Fruit fly (Drosophila melanogaster): Measurements from ENCODE around the gene CG5011.

The CG5011 gene

dm6 chr2L:1199912-1200721, at the start of gene CG5011, which contains the start of gene CG43349:
Gene CG5011 (plus strand): TSS chr2L:1200671.
Gene CG43349 (plus strand): TSS chr2L:1200205.
- TF ChIP-seq Dbx (GFP tag; IDR thresholded peaks at IDR 0.05) (peak; percentile 6; the same call in 1 of the 3 replicates), Ets65A (GFP tag) (peak; percentile 42), Drgx (GFP tag; IDR thresholded peaks at IDR 0.05) (no peak), B-H1 (GFP tag; IDR thresholded peaks at IDR 0.05) (no peak), slbo (GFP tag; IDR thresholded peaks at IDR 0.05) (0 out of 2 replicates have a peak, but pooled peaks have one; percentile 19), CHES-1-like (GFP tag; optimal IDR thresholded peaks at IDR 0.05) (no peak), CG12391 (tag; optimal IDR thresholded peaks at IDR 0.05) (no peak), GATAe (GFP tag; conservative IDR thresholded peaks at IDR 0.05) (peak; percentile 43; the same call in 1 of the 2 replicates), wek (GFP tag; optimal IDR thresholded peaks at IDR 0.05) (no peak), CG12155 (GFP tag; optimal IDR thresholded peaks at IDR 0.05) (no peak), bcd (GFP tag; optimal IDR thresholded peaks at IDR 0.05) (no peak), CG10274 (GFP tag; optimal IDR thresholded peaks at IDR 0.05) (no peak), CG32532 (GFP tag; IDR thresholded peaks at IDR 0.05) (peak; percentile 17; the same call in 1 of the 2 replicates), Nf-YB (GFP tag; optimal IDR thresholded peaks at IDR 0.05) (no peak), cas (GFP tag; IDR thresholded peaks at IDR 0.05) (no peak), HLH3B (GFP tag; IDR thresholded peaks at IDR 0.05) (no peak), Med (GFP tag) (peak; percentile 57), mirr (GFP tag; optimal IDR thresholded peaks at IDR 0.05) (peak; percentile 26), exex (tag; optimal IDR thresholded peaks at IDR 0.05) (peak; percentile 54), lab (GFP tag; optimal IDR thresholded peaks at IDR 0.05) (peak; percentile 27), peb (GFP tag; IDR thresholded peaks at IDR 0.05) (no peak), ato (GFP tag; IDR thresholded peaks at IDR 0.05; ENCODE audit: partially characterized antibody) (no peak), cg (GFP tag; optimal IDR thresholded peaks at IDR 0.05) (no peak), dimm (GFP tag; IDR thresholded peaks at IDR 0.05) (no peak)

dm6 chr2L:1152693-1153092, 47.8 kb upstream of the CG5011 start:
- TF ChIP-seq Hr39 (optimal IDR thresholded peaks at IDR 0.05), result peak; percentile 83
- TF ChIP-seq gt (GFP tag; IDR thresholded peaks at IDR 0.05), result no peak

- no peak for TF ChIP-seq CG33557 (GFP tag; optimal IDR thresholded peaks at IDR 0.05)
- TF ChIP-seq YL-1 (GFP tag; optimal IDR thresholded peaks at IDR 0.05), result no peak
- TF ChIP-seq vvl (GFP tag; IDR thresholded peaks at IDR 0.05), result no peak
- no peak for TF ChIP-seq seq (GFP tag; IDR thresholded peaks at IDR 0.05)
- TF ChIP-seq CG1603 (tag; optimal IDR thresholded peaks at IDR 0.05), result peak; percentile 25
- TF ChIP-seq CG15479 (GFP tag; optimal IDR thresholded peaks at IDR 0.05), result peak; percentile 3
- TF ChIP-seq CG17912 (GFP tag; optimal IDR thresholded peaks at IDR 0.05), result no peak
- no peak for TF ChIP-seq sr (GFP tag; IDR thresholded peaks at IDR 0.05)
- TF ChIP-seq az2 (GFP tag; optimal IDR thresholded peaks at IDR 0.05), result no peak
- no peak for TF ChIP-seq esg (GFP tag; conservative IDR thresholded peaks at IDR 0.05)
- no peak for TF ChIP-seq CG7372 (GFP tag; IDR thresholded peaks at IDR 0.05)
- TF ChIP-seq sens (GFP tag), result peak; percentile 47
- peak; percentile 20 for TF ChIP-seq PHDP (tag; optimal IDR thresholded peaks at IDR 0.05)
- TF ChIP-seq slbo (GFP tag; IDR thresholded peaks at IDR 0.05), result no peak
- TF ChIP-seq wor (GFP tag; IDR thresholded peaks at IDR 0.05), result no peak
- TF ChIP-seq Sox102F (GFP tag; optimal IDR thresholded peaks at IDR 0.05), result peak; percentile 5
- TF ChIP-seq row (GFP tag; IDR thresholded peaks at IDR 0.05), result peak; percentile 41; the same call in 2 of the 3 replicates
- no peak for TF ChIP-seq CG6175 (GFP tag; IDR thresholded peaks at IDR 0.05)
- TF ChIP-seq Oli (tag; optimal IDR thresholded peaks at IDR 0.05), result no peak
- TF ChIP-seq da (GFP tag; optimal IDR thresholded peaks at IDR 0.05), result no peak
- TF ChIP-seq Ssrp (tag; optimal IDR thresholded peaks at IDR 0.05), result no peak
- peak; percentile 91 for TF ChIP-seq D19A (tag; optimal IDR thresholded peaks at IDR 0.05)
- peak; percentile 14 for TF ChIP-seq CG8924 (tag; optimal IDR thresholded peaks at IDR 0.05)
These were observed 43.8 kb upstream of the CG5011 start for dm6 chr2L:1156592-1157249.

All from whole organism, embryonic.